Worm (Caenorhabditis elegans) whole organism, mixed stage, embryonic: ENCODE measurements around the gene srh-214.

Source experiments
- M03D4.4 ChIP-seq: sonication (generic microtip); optimal IDR thresholded peaks from 2 replicates; lab custom pipeline; 2017; ENCODE audit warnings: mild to moderate bottlenecking, missing genetic modification characterization, missing compliant biosample characterization
- bed-3 ChIP-seq: fragments of 200-800 bp; sonication (Bioruptor generic); optimal IDR thresholded peaks from 3 replicates; lab custom pipeline; 2018; ENCODE audit warnings: mild to moderate bottlenecking, missing genetic modification characterization, moderate library complexity, missing compliant biosample characterization
- blmp-1 ChIP-seq: fragments of 150-350 bp; optimal IDR thresholded peaks from 2 replicates; lab custom pipeline; 2014; ENCODE audit warnings: missing biosample characterization, missing genetic modification characterization
- ceh-39 ChIP-seq: fragments of 150-350 bp; optimal IDR thresholded peaks from 2 replicates; lab custom pipeline; 2014; ENCODE audit warnings: missing biosample characterization, missing genetic modification characterization
- ceh-43 ChIP-seq: fragments of 200-800 bp; sonication (Bioruptor generic); optimal IDR thresholded peaks from 2 replicates; lab custom pipeline; 2018; ENCODE audit warnings: mild to moderate bottlenecking, missing genetic modification characterization, moderate library complexity, missing compliant biosample characterization
- ces-1 ChIP-seq: fragments of 150-350 bp; optimal IDR thresholded peaks from 2 replicates; lab custom pipeline; 2014; ENCODE audit warnings: missing biosample characterization, missing genetic modification reagents, missing genetic modification characterization
- drap-1 ChIP-seq: fragments of 200-800 bp; sonication (Bioruptor generic); optimal IDR thresholded peaks from 3 replicates; lab custom pipeline; 2018; ENCODE audit warnings: mild to moderate bottlenecking, missing genetic modification characterization, missing compliant biosample characterization
- elt-1 ChIP-seq: sonication (generic microtip); optimal IDR thresholded peaks from 2 replicates; lab custom pipeline; 2017; ENCODE audit warnings: missing genetic modification characterization, mild to moderate bottlenecking, missing compliant biosample characterization, antibody characterized with exemption, moderate library complexity, borderline replicate concordance; ENCODE audit not compliant: insufficient read depth
- elt-3 ChIP-seq: fragments of 150-350 bp; optimal IDR thresholded peaks from 2 replicates; lab custom pipeline; 2014; ENCODE audit warnings: missing biosample characterization, missing genetic modification characterization
- flh-1 ChIP-seq: fragments of 200-800 bp; sonication (Bioruptor generic); optimal IDR thresholded peaks from 2 replicates; lab custom pipeline; 2018; ENCODE audit warnings: mild to moderate bottlenecking, missing genetic modification characterization, moderate library complexity, missing compliant biosample characterization
- ham-2 ChIP-seq: fragments of 200-800 bp; sonication (Bioruptor generic); optimal IDR thresholded peaks from 2 replicates; lab custom pipeline; 2018; ENCODE audit warnings: mild to moderate bottlenecking, missing genetic modification characterization, missing compliant biosample characterization
- hlh-1 ChIP-seq: fragments of 150-350 bp; optimal IDR thresholded peaks from 2 replicates; lab custom pipeline; 2014; ENCODE audit warnings: missing biosample characterization, missing genetic modification reagents, missing genetic modification characterization
- lin-32 ChIP-seq: fragments of 200-800 bp; sonication (Bioruptor generic); optimal IDR thresholded peaks from 2 replicates; lab custom pipeline; 2018; ENCODE audit warnings: mild to moderate bottlenecking, missing genetic modification characterization, missing compliant biosample characterization
- lsy-2 ChIP-seq: fragments of 150-350 bp; optimal IDR thresholded peaks from 2 replicates; lab custom pipeline; 2014; ENCODE audit warnings: missing biosample characterization, missing genetic modification characterization
- mab-5 ChIP-seq: fragments of 150-350 bp; optimal IDR thresholded peaks from 2 replicates; lab custom pipeline; 2014; ENCODE audit warnings: missing biosample characterization, missing genetic modification characterization
- mls-2 ChIP-seq: sonication (generic microtip); optimal IDR thresholded peaks from 2 replicates; lab custom pipeline; 2016; ENCODE audit warnings: mild to moderate bottlenecking, missing genetic modification characterization, moderate library complexity, missing compliant biosample characterization
- nhr-12 ChIP-seq: fragments of 150-350 bp; optimal IDR thresholded peaks from 2 replicates; lab custom pipeline; 2014; ENCODE audit warnings: missing biosample characterization, missing genetic modification characterization
- nhr-2 ChIP-seq: fragments of 150-350 bp; optimal IDR thresholded peaks from 2 replicates; lab custom pipeline; 2014; ENCODE audit warnings: missing biosample characterization, missing genetic modification characterization
- nhr-237 ChIP-seq: fragments of 150-350 bp; optimal IDR thresholded peaks from 2 replicates; lab custom pipeline; 2014; ENCODE audit warnings: missing biosample characterization, missing genetic modification characterization
- nhr-28 ChIP-seq: fragments of 150-350 bp; optimal IDR thresholded peaks from 2 replicates; lab custom pipeline; 2014; ENCODE audit warnings: missing biosample characterization, missing genetic modification characterization
- nhr-76 ChIP-seq: sonication (generic microtip); optimal IDR thresholded peaks from 2 replicates; lab custom pipeline; 2017; ENCODE audit warnings: missing biosample characterization, missing genetic modification characterization
- pha-4 ChIP-seq: fragments of 150-350 bp; optimal IDR thresholded peaks from 2 replicates; lab custom pipeline; 2018; ENCODE audit warnings: missing biosample characterization, missing genetic modification reagents, missing genetic modification characterization
- sem-2 ChIP-seq: fragments of 200-800 bp; sonication (Bioruptor generic); optimal IDR thresholded peaks from 2 replicates; lab custom pipeline; 2018; ENCODE audit warnings: mild to moderate bottlenecking, missing genetic modification characterization, missing compliant biosample characterization
- snpc-4 ChIP-seq: fragments of 150-350 bp; optimal IDR thresholded peaks from 2 replicates; lab custom pipeline; 2014; ENCODE audit warnings: missing biosample characterization, missing genetic modification characterization
- sptf-1 ChIP-seq: sonication (generic microtip); optimal IDR thresholded peaks from 2 replicates; lab custom pipeline; 2017; ENCODE audit warnings: mild to moderate bottlenecking, missing genetic modification characterization, moderate library complexity, missing compliant biosample characterization
- tbx-8 ChIP-seq: fragments of 200-800 bp; sonication (Bioruptor generic); optimal IDR thresholded peaks from 2 replicates; lab custom pipeline; 2018; ENCODE audit warnings: mild to moderate bottlenecking, missing genetic modification characterization, moderate library complexity, missing compliant biosample characterization
- unc-120 ChIP-seq: sonication (generic microtip); optimal IDR thresholded peaks from 2 replicates; lab custom pipeline; 2017; ENCODE audit warnings: missing genetic modification characterization, missing compliant biosample characterization; ENCODE audit not compliant: poor library complexity, severe bottlenecking
- zip-8 ChIP-seq: fragments of 150-350 bp; optimal IDR thresholded peaks from 2 replicates; lab custom pipeline; 2014; ENCODE audit warnings: missing biosample characterization, missing genetic modification characterization
- ztf-11 ChIP-seq: fragments of 150-350 bp; optimal IDR thresholded peaks from 2 replicates; lab custom pipeline; 2014; ENCODE audit warnings: missing biosample characterization, missing genetic modification characterization

srh-214 gene

ce11 chrV:16829396-16829795, at the start of gene srh-214:
TSS of gene srh-214 (minus strand) at chrV:16829755.
- no peak for TF ChIP-seq elt-1 (tag; lab: Kevin White, UChicago)
- no peak for TF ChIP-seq blmp-1 (tag; lab: Kevin White, UChicago)
- TF ChIP-seq nhr-2 (tag; lab: Kevin White, UChicago), result no peak
- no peak for TF ChIP-seq hlh-1 (tag; lab: Kevin White, UChicago)
- no peak for TF ChIP-seq tbx-8 (GFP tag; lab: Kevin White, UChicago)
- TF ChIP-seq mab-5 (tag; lab: Kevin White, UChicago), result no peak
- no peak for TF ChIP-seq nhr-28 (tag; lab: Kevin White, UChicago)
- no peak for TF ChIP-seq zip-8
- no peak for TF ChIP-seq ceh-43 (GFP tag; lab: Kevin White, UChicago)
- no peak for TF ChIP-seq nhr-237 (tag; lab: Kevin White, UChicago)
- no peak for TF ChIP-seq unc-120
- no peak for TF ChIP-seq nhr-12 (tag; lab: Kevin White, UChicago)
- no peak for TF ChIP-seq ceh-39 (tag; lab: Kevin White, UChicago)
- no peak for TF ChIP-seq drap-1
- TF ChIP-seq elt-3, result no peak
- TF ChIP-seq ces-1 (GFP tag; lab: Kevin White, UChicago), result no peak
- TF ChIP-seq lsy-2 (tag; lab: Kevin White, UChicago), result no peak
- TF ChIP-seq pha-4, result no peak
- TF ChIP-seq, all 35 proteins: peak for 0

DNA sequence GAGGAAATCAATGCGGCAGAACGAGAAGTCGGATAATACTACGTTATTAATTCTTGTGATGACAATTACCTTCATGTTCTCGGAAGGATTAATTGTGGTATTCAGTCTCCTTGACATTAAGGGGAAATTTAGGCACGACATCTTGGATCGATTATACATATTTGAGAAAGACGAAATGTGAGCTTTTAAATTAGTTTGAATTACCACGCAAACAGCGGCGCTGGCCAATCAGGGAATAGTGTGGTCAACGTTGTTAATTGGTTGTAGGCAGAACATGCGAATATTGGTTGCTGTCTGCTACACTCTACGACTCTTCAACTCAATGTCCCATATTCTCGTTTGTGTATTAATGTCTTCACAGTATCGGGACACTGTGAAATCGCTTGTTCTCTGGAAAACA, 45.4 kb upstream of the srh-214 start, which contains the start of gene F49A5.10:
TSS of gene F49A5.10 (plus strand) at position 301 of the 400 bp plus-strand sequence.
- TF ChIP-seq ztf-11 (tag; lab: Kevin White, UChicago) (no peak), elt-3 (no peak), lin-32 (GFP tag; lab: Kevin White, UChicago) (no peak), ceh-39 (tag; lab: Kevin White, UChicago) (no peak), lsy-2 (tag; lab: Kevin White, UChicago) (no peak), M03D4.4 (tag; lab: Kevin White, UChicago) (no peak), hlh-1 (tag; lab: Kevin White, UChicago) (no peak), mls-2 (tag; lab: Kevin White, UChicago) (no peak), nhr-76 (tag; lab: Kevin White, UChicago) (no peak), elt-1 (tag; lab: Kevin White, UChicago) (no peak), flh-1 (GFP tag; lab: Kevin White, UChicago) (no peak), drap-1 (no peak), ces-1 (GFP tag; lab: Kevin White, UChicago) (no peak)

- TF ChIP-seq elt-1 (tag; lab: Kevin White, UChicago) (no peak), snpc-4 (no peak), blmp-1 (tag; lab: Kevin White, UChicago) (no peak), drap-1 (no peak)
Observed at ce11 chrV:16873642-16874041, 44.1 kb upstream of the srh-214 start, which contains the start of gene srw-23. TSS of gene srw-23 (plus strand) at chrV:16873942.

DNA sequence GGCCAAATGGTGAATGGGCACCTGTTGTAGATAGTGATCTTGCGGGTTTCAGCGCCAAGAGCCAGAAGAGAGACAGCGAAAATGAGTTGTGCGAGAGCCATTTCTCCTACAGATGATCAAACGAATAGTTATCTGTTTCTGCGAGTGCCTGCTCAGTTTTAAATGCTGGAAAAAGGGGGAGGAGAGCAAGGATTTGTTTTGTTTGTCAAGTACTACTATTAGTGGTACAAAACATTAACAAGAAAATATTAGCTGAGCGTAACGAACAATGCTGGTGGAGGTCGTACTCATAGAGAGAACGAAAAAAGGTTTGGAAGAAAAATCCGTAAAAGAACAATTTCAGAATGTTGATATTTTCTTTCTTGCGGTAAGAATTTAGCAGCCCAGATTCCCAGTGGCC, 41.8 kb upstream of the srh-214 start, which contains the start of gene thn-4:
TSS of gene thn-4 (minus strand) at position 101 of the 400 bp plus-strand sequence.
- TF ChIP-seq zip-8 (no peak), mab-5 (tag; lab: Kevin White, UChicago) (no peak), sptf-1 (tag; lab: Kevin White, UChicago) (no peak), blmp-1 (tag; lab: Kevin White, UChicago) (no peak), nhr-76 (tag; lab: Kevin White, UChicago) (no peak), sem-2 (GFP tag; lab: Kevin White, UChicago) (no peak), mls-2 (tag; lab: Kevin White, UChicago) (no peak), ztf-11 (tag; lab: Kevin White, UChicago) (no peak), elt-1 (tag; lab: Kevin White, UChicago) (no peak), lsy-2 (tag; lab: Kevin White, UChicago) (no peak), pha-4 (no peak), elt-3 (no peak), M03D4.4 (tag; lab: Kevin White, UChicago) (no peak)

DNA sequence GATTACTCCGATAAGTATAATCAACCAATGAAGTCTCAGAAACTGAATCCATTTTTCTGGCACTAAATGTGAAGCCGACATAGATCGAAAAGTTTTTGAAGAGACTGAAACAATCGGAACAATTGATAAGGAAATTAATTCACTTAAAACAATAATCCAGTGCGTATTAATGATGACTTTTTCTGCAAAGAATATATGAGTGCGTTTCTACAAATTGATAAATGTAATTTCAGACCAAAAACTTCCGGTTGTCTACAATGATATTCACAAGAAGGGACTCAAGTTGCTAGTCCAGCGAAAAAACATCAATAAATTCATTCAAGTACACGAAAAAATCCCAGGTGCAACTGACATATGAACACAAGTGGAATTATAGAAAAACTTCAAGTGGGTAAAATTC, 40.2 kb upstream of the srh-214 start, which contains the start of gene clec-33:
TSS of gene clec-33 (minus strand) at position 101 of the 400 bp plus-strand sequence.
- TF ChIP-seq ham-2 (GFP tag; lab: Kevin White, UChicago) (no peak), hlh-1 (tag; lab: Kevin White, UChicago) (no peak), bed-3 (GFP tag; lab: Kevin White, UChicago) (no peak), unc-120 (no peak), mls-2 (tag; lab: Kevin White, UChicago) (no peak), lsy-2 (tag; lab: Kevin White, UChicago) (no peak), nhr-28 (tag; lab: Kevin White, UChicago) (no peak), ceh-39 (tag; lab: Kevin White, UChicago) (no peak)
